Worm (Caenorhabditis elegans) whole organism, L1 larva: ENCODE results near the gene ivd-1.
A peak's percentile ranks its signal among the peaks of the same experiment; 100 is the strongest.

Experiments
- C04F5.9 ChIP-seq: sonication (generic microtip); optimal IDR thresholded peaks from 2 replicates; lab custom pipeline; 2016; ENCODE audit warnings: missing genetic modification characterization, missing compliant biosample characterization
- C16A3.4 ChIP-seq: fragments of 150-350 bp; optimal IDR thresholded peaks from 2 replicates; lab custom pipeline; 2014; ENCODE audit warnings: missing biosample characterization, missing genetic modification characterization
- C34B4.2 ChIP-seq: sonication (generic microtip); optimal IDR thresholded peaks from 2 replicates; lab custom pipeline; 2017; ENCODE audit warnings: mild to moderate bottlenecking, missing genetic modification characterization, missing compliant biosample characterization
- F16B12.6 ChIP-seq: fragments of 150-350 bp; optimal IDR thresholded peaks from 2 replicates; lab custom pipeline; 2014; ENCODE audit warnings: missing biosample characterization, missing genetic modification characterization
- Y116A8C.19 ChIP-seq: sonication (generic microtip); optimal IDR thresholded peaks from 2 replicates; lab custom pipeline; 2016; ENCODE audit warnings: missing compliant biosample characterization, missing genetic modification characterization, borderline replicate concordance
- blmp-1 ChIP-seq: fragments of 150-350 bp; optimal IDR thresholded peaks from 2 replicates; lab custom pipeline; 2014; ENCODE audit warnings: missing biosample characterization, missing genetic modification characterization
- ceh-8 ChIP-seq: fragments of 200-800 bp; sonication (Bioruptor generic); optimal IDR thresholded peaks from 2 replicates; lab custom pipeline; 2018; ENCODE audit warnings: mild to moderate bottlenecking, missing genetic modification characterization, moderate library complexity, missing compliant biosample characterization
- ceh-82 ChIP-seq, 3 experiments: fragments of 150-350 bp in 1 of 3; sonication (generic microtip) in 2 of 3; optimal IDR thresholded peaks; 2 replicates each; lab custom pipeline; 2014 to 2017; ENCODE audit warnings: missing biosample characterization in 3 of 3, missing genetic modification characterization in 3 of 3
- ceh-88 ChIP-seq: fragments of 200-800 bp; sonication (Bioruptor generic); IDR thresholded peaks from 2 replicates; pipeline ENCODE4 v1.3.6; 2022; ENCODE audit warnings: missing genetic modification characterization, missing compliant biosample characterization
- ces-1 ChIP-seq: fragments of 150-350 bp; optimal IDR thresholded peaks from 2 replicates; lab custom pipeline; 2014; ENCODE audit warnings: missing biosample characterization, missing genetic modification reagents, missing genetic modification characterization
- dpl-1 ChIP-seq, 3 experiments: fragments of 150-350 bp in 2 of 3; sonication (generic microtip) in 1 of 3; optimal IDR thresholded peaks; 2 replicates each; lab custom pipeline; 2014 to 2017; ENCODE audit warnings: missing biosample characterization in 3 of 3, missing genetic modification characterization in 3 of 3, missing genetic modification reagents in 3 of 3
- dsc-1 ChIP-seq: sonication (generic microtip); optimal IDR thresholded peaks from 2 replicates; lab custom pipeline; 2016; ENCODE audit warnings: mild to moderate bottlenecking, missing genetic modification characterization, missing compliant biosample characterization
- efl-1 ChIP-seq, 4 experiments: fragments of 150-350 bp; optimal IDR thresholded peaks in 3 of 4; peaks in 1 of 4; 1 replicate in 1 of 4; 2 replicates in 3 of 4; lab custom pipeline; 2014; ENCODE audit warnings: missing biosample characterization in 2 of 4, missing genetic modification characterization in 2 of 4, missing genetic modification reagents in 2 of 4
- egl-27 ChIP-seq, 2 experiments: fragments of 150-350 bp in 1 of 2; sonication (generic microtip); optimal IDR thresholded peaks; 3 replicates each; lab custom pipeline; 2017 to 2018; ENCODE audit warnings: missing biosample characterization in 2 of 2, missing genetic modification characterization in 2 of 2, missing genetic modification reagents in 2 of 2
- elt-2 ChIP-seq: sonication (generic microtip); optimal IDR thresholded peaks from 2 replicates; lab custom pipeline; 2016; ENCODE audit warnings: missing genetic modification characterization, mild to moderate bottlenecking, inconsistent platforms, missing compliant biosample characterization, missing genetic modification reagents
- elt-3 ChIP-seq, 6 experiments: fragments of 150-350 bp in 1 of 6; sonication (generic microtip); optimal IDR thresholded peaks; 2 replicates each; lab custom pipeline; 2017 to 2018; ENCODE audit warnings: missing biosample characterization in 6 of 6, missing genetic modification characterization in 6 of 6, inconsistent platforms in 1 of 6
- ets-5 ChIP-seq: fragments of 200-800 bp; sonication (Bioruptor generic); IDR thresholded peaks from 2 replicates; pipeline ENCODE4 v1.3.6; 2022; ENCODE audit warnings: missing genetic modification characterization, missing compliant biosample characterization
- fkh-8 ChIP-seq: sonication (generic microtip); optimal IDR thresholded peaks from 2 replicates; lab custom pipeline; 2016; ENCODE audit warnings: mild to moderate bottlenecking, missing genetic modification characterization, missing compliant biosample characterization
- fos-1 ChIP-seq: fragments of 150-350 bp; optimal IDR thresholded peaks from 2 replicates; lab custom pipeline; 2014; ENCODE audit warnings: missing biosample characterization, missing genetic modification characterization
- grh-1 ChIP-seq: fragments of 200-800 bp; sonication (Bioruptor generic); IDR thresholded peaks from 2 replicates; pipeline ENCODE4 v1.3.6; 2022; ENCODE audit warnings: missing genetic modification reagents, missing genetic modification characterization, missing compliant biosample characterization
- isw-1 ChIP-seq: fragments of 200-800 bp; sonication (Bioruptor generic); IDR thresholded peaks from 2 replicates; pipeline ENCODE4 v1.3.6; 2022; ENCODE audit warnings: missing genetic modification characterization, missing compliant biosample characterization
- jun-1 ChIP-seq: fragments of 150-350 bp; optimal IDR thresholded peaks from 2 replicates; lab custom pipeline; 2014; ENCODE audit warnings: missing biosample characterization, missing genetic modification reagents, missing genetic modification characterization
- lin-14 ChIP-seq: fragments of 200-800 bp; sonication (Bioruptor generic); optimal IDR thresholded peaks from 2 replicates; lab custom pipeline; 2018; ENCODE audit warnings: mild to moderate bottlenecking, missing genetic modification characterization, moderate library complexity, missing compliant biosample characterization
- lin-35 ChIP-seq, 2 experiments: fragments of 150-350 bp; optimal IDR thresholded peaks; 2 replicates each; lab custom pipeline; 2014; ENCODE audit warnings: missing biosample characterization in 2 of 2, missing genetic modification characterization in 2 of 2, missing genetic modification reagents in 2 of 2
- lir-3 ChIP-seq: sonication (generic microtip); optimal IDR thresholded peaks from 2 replicates; lab custom pipeline; 2016; ENCODE audit warnings: mild to moderate bottlenecking, missing genetic modification characterization, moderate library complexity, missing compliant biosample characterization; ENCODE audit not compliant: poor library complexity
- lsy-2 ChIP-seq, 2 experiments: fragments of 150-350 bp; optimal IDR thresholded peaks; 2 replicates each; lab custom pipeline; 2014; ENCODE audit warnings: missing biosample characterization in 2 of 2, missing genetic modification characterization in 2 of 2
- mab-9 ChIP-seq: fragments of 200-800 bp; sonication (Bioruptor generic); IDR thresholded peaks from 2 replicates; pipeline ENCODE4 v1.3.6; 2022; ENCODE audit warnings: missing genetic modification reagents, missing genetic modification characterization, missing compliant biosample characterization
- mep-1 ChIP-seq: fragments of 150-350 bp; optimal IDR thresholded peaks from 2 replicates; lab custom pipeline; 2014; ENCODE audit warnings: missing biosample characterization, missing genetic modification characterization
- nhr-12 ChIP-seq: sonication (generic microtip); optimal IDR thresholded peaks from 2 replicates; lab custom pipeline; 2017; ENCODE audit warnings: missing biosample characterization, missing genetic modification characterization
- nhr-19 ChIP-seq: fragments of 200-800 bp; sonication (Bioruptor generic); conservative IDR thresholded peaks from 2 replicates; pipeline ENCODE4 v1.3.6; 2022; ENCODE audit warnings: missing genetic modification characterization, missing compliant biosample characterization
- nhr-20 ChIP-seq: sonication (generic microtip); optimal IDR thresholded peaks from 2 replicates; lab custom pipeline; 2016; ENCODE audit warnings: mild to moderate bottlenecking, missing genetic modification characterization, missing compliant biosample characterization
- nhr-47 ChIP-seq: sonication (generic microtip); optimal IDR thresholded peaks from 2 replicates; lab custom pipeline; 2016; ENCODE audit warnings: mild to moderate bottlenecking, missing genetic modification characterization, moderate library complexity, missing compliant biosample characterization
- nhr-71 ChIP-seq: sonication (generic microtip); optimal IDR thresholded peaks from 2 replicates; lab custom pipeline; 2016; ENCODE audit warnings: mild to moderate bottlenecking, missing genetic modification characterization, moderate library complexity, missing compliant biosample characterization
- nhr-85 ChIP-seq: sonication (generic microtip); peaks from one replicate; lab custom pipeline; 2016; ENCODE audit warnings: missing genetic modification characterization, inconsistent platforms, missing compliant biosample characterization
- nhr-90 ChIP-seq: sonication (generic microtip); optimal IDR thresholded peaks from 2 replicates; lab custom pipeline; 2016; ENCODE audit warnings: mild to moderate bottlenecking, missing genetic modification characterization, missing compliant biosample characterization; ENCODE audit not compliant: poor library complexity
- rnt-1 ChIP-seq: sonication (generic microtip); optimal IDR thresholded peaks from 2 replicates; lab custom pipeline; 2016; ENCODE audit warnings: mild to moderate bottlenecking, missing genetic modification characterization, moderate library complexity, missing compliant biosample characterization
- snu-23 ChIP-seq: sonication (generic microtip); optimal IDR thresholded peaks from 2 replicates; lab custom pipeline; 2016; ENCODE audit warnings: missing genetic modification characterization, missing compliant biosample characterization
- swsn-7 ChIP-seq: sonication (generic microtip); optimal IDR thresholded peaks from 2 replicates; lab custom pipeline; 2016; ENCODE audit warnings: missing genetic modification characterization, missing compliant biosample characterization
- tbx-2 ChIP-seq: sonication (generic microtip); optimal IDR thresholded peaks from 2 replicates; lab custom pipeline; 2016; ENCODE audit warnings: missing genetic modification characterization, missing compliant biosample characterization
- unc-86 ChIP-seq: sonication (generic microtip); optimal IDR thresholded peaks from 2 replicates; lab custom pipeline; 2016; ENCODE audit warnings: missing genetic modification characterization, missing compliant biosample characterization
- unc-98 ChIP-seq: fragments of 200-800 bp; sonication (Bioruptor generic); IDR thresholded peaks from 2 replicates; pipeline ENCODE4 v1.3.6; 2022; ENCODE audit warnings: missing genetic modification characterization, missing compliant biosample characterization
- vab-15 ChIP-seq: sonication (generic microtip); optimal IDR thresholded peaks from 2 replicates; lab custom pipeline; 2017; ENCODE audit warnings: missing genotype, mild to moderate bottlenecking, missing genetic modification characterization, missing compliant biosample characterization
- xbp-1 ChIP-seq: sonication (generic microtip); optimal IDR thresholded peaks from 2 replicates; lab custom pipeline; 2016; ENCODE audit warnings: missing genetic modification characterization, missing compliant biosample characterization
- zag-1 ChIP-seq: fragments of 150-350 bp; optimal IDR thresholded peaks from 2 replicates; lab custom pipeline; 2014; ENCODE audit warnings: missing biosample characterization, missing genetic modification characterization
- ztf-4 ChIP-seq: fragments of 150-350 bp; optimal IDR thresholded peaks from 2 replicates; lab custom pipeline; 2014; ENCODE audit warnings: missing biosample characterization, missing genetic modification characterization

The ivd-1 gene

ce11 chrIV:5090993-5091793 lies 2.5 kb upstream of the ivd-1 start, which contains the start of the genes snpn-1 and C02B10.4 (continued):
- TF ChIP-seq C34B4.2 (tag; lab: Kevin White, UChicago) (no peak), ceh-8 (GFP tag; lab: Kevin White, UChicago) (no peak), elt-3 (tag; optimal IDR thresholded peaks at IDR 0.05; lab: Kevin White, UChicago) (no peak), isw-1 (peak; percentile 51; the same call in 1 of the 2 replicates), mep-1 (tag; lab: Kevin White, UChicago) (peak; percentile 62), lin-35 (GFP tag; optimal IDR thresholded peaks at IDR 0.05; lab: Kevin White, UChicago) (peak; percentile 67 to 72), nhr-71 (tag; lab: Kevin White, UChicago) (peak; percentile 71), unc-98 (GFP tag; lab: Robert Waterston, UW) (no peak), ceh-88 (GFP tag; lab: Robert Waterston, UW) (no peak), egl-27 (tag; optimal IDR thresholded peaks at IDR 0.05; lab: Kevin White, UChicago) (no peak), fkh-8 (tag; lab: Kevin White, UChicago) (peak; percentile 26), blmp-1 (tag; lab: Kevin White, UChicago) (peak; percentile 23), zag-1 (tag; lab: Kevin White, UChicago) (no peak), nhr-90 (tag; lab: Kevin White, UChicago) (peak; percentile 37), rnt-1 (tag; lab: Kevin White, UChicago) (peak; percentile 45), ets-5 (no peak), tbx-2 (tag; lab: Kevin White, UChicago) (peak; percentile 56), ztf-4 (tag; lab: Kevin White, UChicago) (no peak), vab-15 (no peak), fos-1 (peak; percentile 17), nhr-47 (peak; percentile 73), snu-23 (GFP tag; lab: Kevin White, UChicago) (peak; percentile 77), ceh-82 (tag; optimal IDR thresholded peaks at IDR 0.05; lab: Kevin White, UChicago) (peak; percentile 25 to 68 (median 51)), jun-1 (tag; lab: Kevin White, UChicago) (no peak), ces-1 (GFP tag; lab: Kevin White, UChicago) (no peak), Y116A8C.19 (tag; lab: Kevin White, UChicago) (no peak), C04F5.9 (peak; percentile 10), F16B12.6 (tag; lab: Kevin White, UChicago) (peak; percentile 92), C16A3.4 (peak; percentile 59), unc-86 (tag; lab: Kevin White, UChicago) (peak; percentile 21), nhr-12 (no peak), elt-2 (tag; lab: Kevin White, UChicago) (no peak), dsc-1 (tag; lab: Kevin White, UChicago) (peak; percentile 50)

- TF ChIP-seq lin-35 (GFP tag; optimal IDR thresholded peaks at IDR 0.05; lab: Kevin White, UChicago) = peak in 1 of 2 experiments; percentile 19
- TF ChIP-seq swsn-7 = peak; percentile 45
- TF ChIP-seq lir-3 (tag; lab: Kevin White, UChicago) = peak; percentile 7
- TF ChIP-seq snu-23 (GFP tag; lab: Kevin White, UChicago) = peak; percentile 38
- TF ChIP-seq elt-2 (tag; lab: Kevin White, UChicago) = peak; percentile 68
- TF ChIP-seq elt-3 (tag; optimal IDR thresholded peaks at IDR 0.05; lab: Kevin White, UChicago) = peak in 1 of 6 experiments; percentile 52
- TF ChIP-seq nhr-71 (tag; lab: Kevin White, UChicago) = peak; percentile 36
- TF ChIP-seq efl-1 (optimal IDR thresholded peaks at IDR 0.05; lab: Kevin White, UChicago) = peak in 1 of 2 experiments; percentile 20
- peak in 1 of 2 experiments; percentile 89 for TF ChIP-seq efl-1 (GFP tag; optimal IDR thresholded peaks at IDR 0.05 in 1 of 2; lab: Kevin White, UChicago)
- peak; percentile 63 for TF ChIP-seq blmp-1 (tag; lab: Kevin White, UChicago)
- peak; percentile 53 for TF ChIP-seq nhr-19 (GFP tag; lab: Robert Waterston, UW)
- TF ChIP-seq lin-14 = peak; percentile 15
- peak; percentile 25 for TF ChIP-seq tbx-2 (tag; lab: Kevin White, UChicago)
- TF ChIP-seq mab-9 (GFP tag; lab: Robert Waterston, UW) = 0 out of 2 replicates have a peak, but pooled peaks have one; percentile 20
- TF ChIP-seq xbp-1 = peak; percentile 14
- peak; percentile 66 to 96 for TF ChIP-seq lsy-2 (tag; optimal IDR thresholded peaks at IDR 0.05; lab: Kevin White, UChicago)
- peak; percentile 28 for TF ChIP-seq isw-1
- TF ChIP-seq nhr-47 = peak; percentile 47
- TF ChIP-seq C16A3.4 = peak; percentile 23
- peak; percentile 54 for TF ChIP-seq nhr-85
- peak; percentile 29 for TF ChIP-seq nhr-20
- peak in 2 of 3 experiments; percentile 13 to 29 for TF ChIP-seq dpl-1 (GFP tag; optimal IDR thresholded peaks at IDR 0.05; lab: Kevin White, UChicago)
- peak; percentile 36; the same call in 1 of the 2 replicates for TF ChIP-seq grh-1
- peak; percentile 13 for TF ChIP-seq jun-1 (tag; lab: Kevin White, UChicago)
- peak; percentile 60 for TF ChIP-seq nhr-90 (tag; lab: Kevin White, UChicago)
- peak; percentile 72 for TF ChIP-seq F16B12.6 (tag; lab: Kevin White, UChicago)
These were observed 1.3 kb upstream of the ivd-1 start for ce11 chrIV:5089795-5090528.
